Fruit fly (Drosophila melanogaster) Kc167 (cell line): Measurements from ENCODE around the gene CCAP-R.

Source experiments
- Myc ChIP-seq: fragments of >200 bp; optimal IDR thresholded peaks from 2 replicates; lab custom pipeline; 2017; ENCODE audit warnings: missing external identifiers
- Sin3A ChIP-seq: fragments of >200 bp; optimal IDR thresholded peaks from 2 replicates; lab custom pipeline; 2018; ENCODE audit warnings: missing external identifiers
- h ChIP-seq: fragments of >200 bp; optimal IDR thresholded peaks from 3 replicates; lab custom pipeline; 2018; ENCODE audit warnings: missing external identifiers
- insv ChIP-seq: fragments of >200 bp; optimal IDR thresholded peaks from 3 replicates; lab custom pipeline; 2018; ENCODE audit warnings: missing external identifiers
- psq ChIP-seq: fragments of >200 bp; optimal IDR thresholded peaks from 2 replicates; lab custom pipeline; 2017; ENCODE audit warnings: missing external identifiers
- ttk ChIP-seq: sonication (Bioruptor generic); optimal IDR thresholded peaks from 2 replicates; lab custom pipeline; 2017; ENCODE audit warnings: missing external identifiers

CCAP-R gene

dm6 chr3R:25983274-25983673 lies 27.2 kb upstream of the CCAP-R start:
- no peak for TF ChIP-seq ttk (lab: Kevin White, UChicago)
- TF ChIP-seq Myc (lab: Kevin White, UChicago) = no peak
- TF ChIP-seq psq (lab: Kevin White, UChicago) = no peak
- no peak for TF ChIP-seq insv (lab: Kevin White, UChicago)
- no peak for TF ChIP-seq h (lab: Kevin White, UChicago)
- TF ChIP-seq Sin3A (lab: Kevin White, UChicago) = no peak

DNA sequence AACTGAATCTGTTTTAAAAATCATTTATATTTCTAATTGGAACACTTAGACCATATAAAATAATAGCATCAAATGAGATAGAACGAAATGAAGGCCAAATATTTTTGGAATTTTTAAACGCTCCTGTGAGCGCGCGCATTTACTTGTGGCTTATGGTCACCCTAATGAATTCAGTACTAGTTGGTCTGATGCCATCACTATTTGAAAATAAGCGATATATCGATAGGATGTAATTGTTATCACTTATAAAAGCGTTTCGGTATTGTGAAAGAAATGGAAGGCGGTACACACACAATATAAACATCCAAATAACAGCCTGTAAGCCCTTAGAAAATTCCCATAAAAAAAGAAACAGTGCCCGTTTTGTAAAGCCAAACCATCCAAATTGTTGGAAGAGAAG lies 26.7 kb upstream of the CCAP-R start, which contains the start of gene Nf1:
Nf1 (plus strand) TSS at position 280 of the 400 bp plus-strand sequence.
- TF ChIP-seq Myc (lab: Kevin White, UChicago) (no peak), ttk (lab: Kevin White, UChicago) (no peak), Sin3A (lab: Kevin White, UChicago) (no peak), psq (lab: Kevin White, UChicago) (no peak), h (lab: Kevin White, UChicago) (no peak), insv (lab: Kevin White, UChicago) (no peak)

- no peak for TF ChIP-seq Sin3A (lab: Kevin White, UChicago)
Observed at dm6 chr3R:25969780-25970179, 13.7 kb upstream of the CCAP-R start, which contains the start of gene fid. Gene fid (plus strand): TSS chr3R:25970080.

dm6 chr3R:25968915-25969314 lies 12.8 kb upstream of the CCAP-R start:
- TF ChIP-seq ttk (lab: Kevin White, UChicago) (no peak), Sin3A (lab: Kevin White, UChicago) (no peak), h (lab: Kevin White, UChicago) (no peak), insv (lab: Kevin White, UChicago) (no peak), psq (lab: Kevin White, UChicago) (no peak), Myc (lab: Kevin White, UChicago) (no peak)

- no peak for TF ChIP-seq ttk (lab: Kevin White, UChicago)
- TF ChIP-seq Sin3A (lab: Kevin White, UChicago) = no peak
- TF ChIP-seq Myc (lab: Kevin White, UChicago) = no peak
- no peak for TF ChIP-seq insv (lab: Kevin White, UChicago)
- no peak for TF ChIP-seq psq (lab: Kevin White, UChicago)
- no peak for TF ChIP-seq h (lab: Kevin White, UChicago)
Observed at dm6 chr3R:25968486-25968885, 12.4 kb upstream of the CCAP-R start.

DNA sequence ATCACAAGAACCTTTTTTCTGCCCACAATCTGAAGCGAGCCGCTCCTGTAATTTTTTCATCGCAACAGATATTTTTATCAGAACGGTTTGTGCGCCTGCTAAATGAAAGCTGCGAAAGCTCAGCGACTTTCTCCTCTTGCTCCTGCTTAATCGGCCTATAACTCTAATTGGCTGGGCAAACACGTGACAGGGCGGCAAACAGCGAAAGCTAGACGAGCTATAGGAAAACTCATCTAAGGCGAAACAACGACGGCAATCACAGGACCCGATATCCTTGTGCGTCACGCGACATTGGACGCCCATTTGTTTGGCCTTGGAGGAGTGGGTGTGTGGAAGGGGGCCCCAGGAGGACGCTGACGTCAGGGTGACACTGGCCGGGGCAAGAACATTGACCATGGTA lies 10.9 kb upstream of the CCAP-R start:
- TF ChIP-seq psq (lab: Kevin White, UChicago) (no peak), h (lab: Kevin White, UChicago) (no peak), Sin3A (lab: Kevin White, UChicago) (no peak), ttk (lab: Kevin White, UChicago) (no peak), insv (lab: Kevin White, UChicago) (no peak), Myc (lab: Kevin White, UChicago) (no peak)

DNA sequence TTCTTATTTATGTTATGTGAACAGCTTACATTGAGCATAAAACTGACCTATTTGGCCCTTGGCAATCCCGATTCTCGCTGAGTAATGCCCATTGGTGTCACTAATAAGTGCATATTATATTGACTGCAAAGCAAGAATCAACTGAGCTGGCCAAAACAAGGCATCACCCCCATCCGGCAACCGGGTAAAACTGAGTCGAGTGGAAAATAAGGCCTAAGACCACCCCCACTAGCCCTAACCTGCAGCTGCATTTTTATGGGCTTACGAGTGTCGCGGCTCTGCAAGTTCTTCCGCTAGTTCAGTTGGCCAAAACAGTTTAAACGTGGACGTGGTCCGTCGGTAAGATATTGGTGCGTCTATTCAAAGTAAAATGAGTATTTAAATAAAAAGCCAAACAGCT lies 5.6 kb upstream of the CCAP-R start, which contains the start of gene boss:
boss (plus strand) TSS at position 301 of the 400 bp plus-strand sequence.
- TF ChIP-seq Sin3A (lab: Kevin White, UChicago) (no peak), Myc (lab: Kevin White, UChicago) (no peak), ttk (lab: Kevin White, UChicago) (no peak), insv (lab: Kevin White, UChicago) (no peak)

DNA sequence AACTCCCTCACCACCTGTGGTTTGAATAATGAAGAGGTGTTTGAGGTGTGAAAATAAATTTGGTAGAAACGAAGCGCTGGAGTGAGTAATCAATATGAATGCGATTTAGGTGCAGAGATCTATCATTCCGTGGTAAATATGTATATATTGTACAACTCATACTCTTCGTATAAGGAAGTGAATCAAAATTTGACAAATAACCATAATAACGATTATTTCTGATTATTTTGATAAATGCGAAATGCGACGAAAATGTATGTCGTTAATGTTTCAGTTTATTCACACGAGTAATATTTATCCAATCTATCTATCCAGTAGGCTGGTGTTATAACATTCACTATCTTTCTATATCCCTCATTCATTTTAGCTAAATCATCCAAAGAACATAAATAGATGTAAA lies 2.9 kb upstream of the CCAP-R start, which contains the start of gene CG14540:
CG14540 (plus strand) TSS at position 301 of the 400 bp plus-strand sequence.
- TF ChIP-seq Myc (lab: Kevin White, UChicago) (no peak), ttk (lab: Kevin White, UChicago) (no peak), Sin3A (lab: Kevin White, UChicago) (no peak), h (lab: Kevin White, UChicago) (no peak), insv (lab: Kevin White, UChicago) (no peak), psq (lab: Kevin White, UChicago) (no peak)

- TF ChIP-seq Sin3A (lab: Kevin White, UChicago) (no peak), insv (lab: Kevin White, UChicago) (no peak), psq (lab: Kevin White, UChicago) (no peak), Myc (lab: Kevin White, UChicago) (no peak), ttk (lab: Kevin White, UChicago) (no peak), h (lab: Kevin White, UChicago) (no peak)
Observed at dm6 chr3R:25941310-25941709, 14.8 kb downstream of the CCAP-R start.

- no peak for TF ChIP-seq insv (lab: Kevin White, UChicago)
- no peak for TF ChIP-seq psq (lab: Kevin White, UChicago)
- no peak for TF ChIP-seq Sin3A (lab: Kevin White, UChicago)
- no peak for TF ChIP-seq h (lab: Kevin White, UChicago)
- no peak for TF ChIP-seq Myc (lab: Kevin White, UChicago)
- no peak for TF ChIP-seq ttk (lab: Kevin White, UChicago)
Observed at dm6 chr3R:25922534-25922933, 33.5 kb downstream of the CCAP-R start, which contains the start of gene CG14546. Gene CG14546 (minus strand): TSS chr3R:25922634.

- TF ChIP-seq ttk (lab: Kevin White, UChicago) (no peak), Myc (lab: Kevin White, UChicago) (no peak), Sin3A (lab: Kevin White, UChicago) (no peak), h (lab: Kevin White, UChicago) (no peak), insv (lab: Kevin White, UChicago) (no peak), psq (lab: Kevin White, UChicago) (no peak)
Observed at dm6 chr3R:25919912-25920311, 36.2 kb downstream of the CCAP-R start.

dm6 chr3R:25906722-25907121 lies 49.3 kb downstream of the CCAP-R start, which contains the start of gene kumpel:
Gene kumpel (plus strand): TSS chr3R:25907022.
- no peak for TF ChIP-seq Sin3A (lab: Kevin White, UChicago)
- TF ChIP-seq insv (lab: Kevin White, UChicago) = no peak
- no peak for TF ChIP-seq psq (lab: Kevin White, UChicago)
- TF ChIP-seq Myc (lab: Kevin White, UChicago) = no peak
- no peak for TF ChIP-seq h (lab: Kevin White, UChicago)
- no peak for TF ChIP-seq ttk (lab: Kevin White, UChicago)
